Fruit fly (Drosophila melanogaster) whole organism, embryonic: ENCODE results near the gene CG16904.
A peak's percentile ranks its signal among the peaks of the same experiment; 100 is the strongest.

Experiments used
- Abd-B ChIP-seq: fragments of 200-800 bp; sonication (Bioruptor generic); optimal IDR thresholded peaks from 2 replicates; lab custom pipeline; 2018; ENCODE audit warnings: missing biosample characterization, mild to moderate bottlenecking, missing genetic modification characterization, moderate library complexity
- Atf3 ChIP-seq: fragments of 200-800 bp; sonication (Bioruptor generic); optimal IDR thresholded peaks from 3 replicates; lab custom pipeline; 2016; ENCODE audit warnings: missing biosample characterization, missing genetic modification characterization
- B-H2 ChIP-seq: fragments of 200-800 bp; sonication (Bioruptor generic); optimal IDR thresholded peaks from 2 replicates; lab custom pipeline; 2018; ENCODE audit warnings: missing biosample characterization, mild to moderate bottlenecking, missing genetic modification characterization
- Blimp-1 ChIP-seq: fragments of 200-800 bp; sonication (Bioruptor generic); optimal IDR thresholded peaks from 3 replicates; lab custom pipeline; 2018; ENCODE audit warnings: missing biosample characterization, missing genetic modification characterization, mild to moderate bottlenecking, moderate library complexity, missing genetic modification reagents
- CG12391 ChIP-seq: fragments of 200-800 bp; sonication (Bioruptor generic); optimal IDR thresholded peaks from 3 replicates; lab custom pipeline; 2018; ENCODE audit warnings: missing biosample characterization, mild to moderate bottlenecking, missing genetic modification characterization, moderate library complexity
- CG12659 ChIP-seq: fragments of 200-800 bp; sonication (Bioruptor generic); optimal IDR thresholded peaks from 3 replicates; lab custom pipeline; 2017; ENCODE audit warnings: mild to moderate bottlenecking, missing biosample characterization, missing genetic modification reagents, missing genetic modification characterization
- CG13123 ChIP-seq: fragments of 200-800 bp; sonication (Bioruptor generic); optimal IDR thresholded peaks from 2 replicates; lab custom pipeline; 2016; ENCODE audit warnings: missing biosample characterization, missing genetic modification characterization
- CG13296 ChIP-seq: fragments of 200-800 bp; sonication (Bioruptor generic); optimal IDR thresholded peaks from 3 replicates; lab custom pipeline; 2018; ENCODE audit warnings: missing biosample characterization, mild to moderate bottlenecking, missing genetic modification characterization
- CG13624 ChIP-seq: fragments of 200-800 bp; sonication (Bioruptor generic); optimal IDR thresholded peaks from 2 replicates; lab custom pipeline; 2016; ENCODE audit warnings: missing biosample characterization, missing genetic modification characterization
- CG14667 ChIP-seq: fragments of 200-800 bp; sonication (Bioruptor generic); IDR thresholded peaks from 2 replicates; pipeline ENCODE4 v1.3.6; 2022; ENCODE audit warnings: missing biosample characterization, missing genetic modification characterization
- CG15073 ChIP-seq: fragments of 200-800 bp; sonication (Bioruptor generic); optimal IDR thresholded peaks from 2 replicates; lab custom pipeline; 2016; ENCODE audit warnings: missing biosample characterization, missing genetic modification characterization
- CG16813 ChIP-seq: fragments of 200-800 bp; sonication (Bioruptor generic); IDR thresholded peaks from 3 replicates; pipeline ENCODE4 v1.3.6; 2022; ENCODE audit warnings: missing biosample characterization, missing genetic modification characterization; ENCODE audit not compliant: partially characterized antibody
- CG33557 ChIP-seq: fragments of 200-800 bp; sonication (Bioruptor generic); optimal IDR thresholded peaks from 2 replicates; lab custom pipeline; 2019; ENCODE audit warnings: missing biosample characterization, mild to moderate bottlenecking, missing genetic modification characterization, moderate library complexity
- CG3847 ChIP-seq: fragments of 200-800 bp; sonication (Bioruptor generic); IDR thresholded peaks from 2 replicates; pipeline ENCODE4 v1.3.6; 2022; ENCODE audit warnings: missing biosample characterization, missing genetic modification characterization
- CG4707 ChIP-seq: fragments of 200-800 bp; sonication (Bioruptor generic); optimal IDR thresholded peaks from 2 replicates; lab custom pipeline; 2018; ENCODE audit warnings: missing biosample characterization, mild to moderate bottlenecking, missing genetic modification characterization, moderate library complexity
- CG5953 ChIP-seq: fragments of 200-800 bp; sonication (Bioruptor generic); IDR thresholded peaks from 2 replicates; pipeline ENCODE4 v1.3.6; 2022; ENCODE audit warnings: missing biosample characterization, missing genetic modification characterization
- D ChIP-seq, 2 experiments: fragments of 200-800 bp in 1 of 2; fragments of >200 bp in 1 of 2; sonication (Bioruptor generic) in 1 of 2; optimal IDR thresholded peaks; 2 replicates in 1 of 2; 3 replicates in 1 of 2; lab custom pipeline; 2017; ENCODE audit warnings: mild to moderate bottlenecking in 1 of 2, missing biosample characterization in 1 of 2, missing genetic modification characterization in 1 of 2, missing genetic modification reagents in 1 of 2
- Elba2 ChIP-seq: fragments of 200-800 bp; sonication (Bioruptor generic); optimal IDR thresholded peaks from 3 replicates; lab custom pipeline; 2016; ENCODE audit warnings: missing biosample characterization, missing genetic modification characterization
- Ets97D ChIP-seq: fragments of 200-800 bp; sonication (Bioruptor generic); optimal IDR thresholded peaks from 3 replicates; lab custom pipeline; 2016; ENCODE audit warnings: missing biosample characterization, missing genetic modification characterization
- Gug ChIP-seq: fragments of 200-800 bp; sonication (Bioruptor generic); IDR thresholded peaks from 4 replicates; pipeline ENCODE4 v1.3.6; 2022; ENCODE audit warnings: missing biosample characterization, missing genetic modification characterization
- NfI ChIP-seq: fragments of 200-800 bp; sonication (Bioruptor generic); optimal IDR thresholded peaks from 3 replicates; lab custom pipeline; 2018; ENCODE audit warnings: missing biosample characterization, mild to moderate bottlenecking, missing genetic modification characterization, moderate library complexity
- Oli ChIP-seq: fragments of 200-800 bp; sonication (Bioruptor generic); optimal IDR thresholded peaks from 2 replicates; lab custom pipeline; 2018; ENCODE audit warnings: missing biosample characterization, mild to moderate bottlenecking, missing genetic modification characterization, moderate library complexity
- Six4 ChIP-seq: fragments of 200-800 bp; sonication (Bioruptor generic); optimal IDR thresholded peaks from 2 replicates; lab custom pipeline; 2016; ENCODE audit warnings: missing biosample characterization, missing genetic modification characterization
- btn ChIP-seq: fragments of 200-800 bp; sonication (Bioruptor generic); optimal IDR thresholded peaks from 2 replicates; lab custom pipeline; 2016; ENCODE audit warnings: missing biosample characterization, missing genetic modification characterization
- caup ChIP-seq: fragments of 200-800 bp; sonication (Bioruptor generic); optimal IDR thresholded peaks from 3 replicates; lab custom pipeline; 2017; ENCODE audit warnings: missing biosample characterization, mild to moderate bottlenecking, missing genetic modification characterization, moderate library complexity; ENCODE audit not compliant: severe bottlenecking
- cg ChIP-seq: fragments of 200-800 bp; sonication (Bioruptor generic); optimal IDR thresholded peaks from 3 replicates; lab custom pipeline; 2019; ENCODE audit warnings: missing biosample characterization, mild to moderate bottlenecking, missing genetic modification characterization, moderate library complexity
- chn ChIP-seq: fragments of 200-800 bp; sonication (Bioruptor generic); optimal IDR thresholded peaks from 2 replicates; lab custom pipeline; 2016; ENCODE audit warnings: missing biosample characterization, missing genetic modification characterization
- crc ChIP-seq: fragments of 200-800 bp; sonication (Bioruptor generic); optimal IDR thresholded peaks from 2 replicates; lab custom pipeline; 2016; ENCODE audit warnings: missing biosample characterization, missing genetic modification characterization
- croc ChIP-seq: fragments of 200-800 bp; sonication (Bioruptor generic); conservative IDR thresholded peaks from 3 replicates; pipeline ENCODE4 v1.3.6; 2022; ENCODE audit warnings: missing biosample characterization, missing genetic modification characterization
- dmrt11E ChIP-seq: fragments of 200-800 bp; sonication (Bioruptor generic); optimal IDR thresholded peaks from 3 replicates; lab custom pipeline; 2018; ENCODE audit warnings: missing biosample characterization, mild to moderate bottlenecking, missing genetic modification characterization, moderate library complexity
- dmrt99B ChIP-seq: fragments of 200-800 bp; sonication (Bioruptor generic); optimal IDR thresholded peaks from 2 replicates; lab custom pipeline; 2018; ENCODE audit warnings: missing biosample characterization, mild to moderate bottlenecking, missing genetic modification characterization, moderate library complexity
- fd96Cb ChIP-seq: fragments of 200-800 bp; sonication (Bioruptor generic); optimal IDR thresholded peaks from 2 replicates; lab custom pipeline; 2018; ENCODE audit warnings: missing biosample characterization, mild to moderate bottlenecking, missing genetic modification characterization, moderate library complexity
- gce ChIP-seq: fragments of 200-800 bp; sonication (Bioruptor generic); IDR thresholded peaks from 3 replicates; pipeline ENCODE4 v1.3.6; 2022; ENCODE audit warnings: missing biosample characterization, missing genetic modification characterization
- gfzf ChIP-seq: fragments of 200-800 bp; sonication (Bioruptor generic); optimal IDR thresholded peaks from 2 replicates; lab custom pipeline; 2016; ENCODE audit warnings: missing biosample characterization, mild to moderate bottlenecking, missing genetic modification characterization, moderate library complexity
- her ChIP-seq: fragments of 200-800 bp; sonication (Bioruptor generic); optimal IDR thresholded peaks from 2 replicates; lab custom pipeline; 2016; ENCODE audit warnings: missing biosample characterization, missing genetic modification characterization
- hth ChIP-seq: fragments of >200 bp; optimal IDR thresholded peaks from 2 replicates; lab custom pipeline; 2017; ENCODE audit warnings: inconsistent platforms
- jumu ChIP-seq: fragments of 200-800 bp; sonication (Bioruptor generic); optimal IDR thresholded peaks from 3 replicates; lab custom pipeline; 2016; ENCODE audit warnings: missing biosample characterization, missing genetic modification characterization
- nau ChIP-seq: fragments of 200-800 bp; sonication (Bioruptor generic); optimal IDR thresholded peaks from 3 replicates; lab custom pipeline; 2017; ENCODE audit warnings: missing biosample characterization, mild to moderate bottlenecking, missing genetic modification characterization, missing genetic modification reagents
- nmo ChIP-seq: fragments of 200-800 bp; sonication (Bioruptor generic); optimal IDR thresholded peaks from 2 replicates; lab custom pipeline; 2018; ENCODE audit warnings: missing biosample characterization, mild to moderate bottlenecking, missing genetic modification characterization, moderate library complexity
- oc ChIP-seq: fragments of 200-800 bp; sonication (Bioruptor generic); optimal IDR thresholded peaks from 2 replicates; lab custom pipeline; 2018; ENCODE audit warnings: missing biosample characterization, mild to moderate bottlenecking, missing genetic modification characterization, moderate library complexity
- odd ChIP-seq: fragments of 200-800 bp; sonication (Bioruptor generic); optimal IDR thresholded peaks from 2 replicates; lab custom pipeline; 2017; ENCODE audit warnings: missing biosample characterization, mild to moderate bottlenecking, missing genetic modification characterization
- onecut ChIP-seq: fragments of 200-800 bp; sonication (Bioruptor generic); IDR thresholded peaks from 2 replicates; pipeline ENCODE4 v1.3.6; 2022; ENCODE audit warnings: missing biosample characterization, missing genetic modification characterization
- pita ChIP-seq: fragments of 200-800 bp; sonication (Bioruptor generic); optimal IDR thresholded peaks from 2 replicates; lab custom pipeline; 2017; ENCODE audit warnings: missing biosample characterization, mild to moderate bottlenecking, missing genetic modification characterization
- tio ChIP-seq: fragments of 200-800 bp; sonication (Bioruptor generic); optimal IDR thresholded peaks from 2 replicates; lab custom pipeline; 2017; ENCODE audit warnings: missing biosample characterization, missing genetic modification characterization, inconsistent platforms
- toy ChIP-seq: fragments of 200-800 bp; sonication (Bioruptor generic); IDR thresholded peaks from 2 replicates; pipeline ENCODE4 v1.3.6; 2022; ENCODE audit warnings: missing biosample characterization, missing genetic modification characterization
- twi ChIP-seq: fragments of 200-800 bp; optimal IDR thresholded peaks from 2 replicates; lab custom pipeline; 2019; ENCODE audit warnings: missing biosample characterization, mild to moderate bottlenecking, missing genetic modification characterization, moderate library complexity
- unpg ChIP-seq: fragments of 200-800 bp; sonication (Bioruptor generic); optimal IDR thresholded peaks from 3 replicates; lab custom pipeline; 2018; ENCODE audit warnings: missing biosample characterization, mild to moderate bottlenecking, missing genetic modification characterization, moderate library complexity
- yki ChIP-seq: fragments of >200 bp; optimal IDR thresholded peaks from 3 replicates; lab custom pipeline; 2018

Gene CG16904

DNA sequence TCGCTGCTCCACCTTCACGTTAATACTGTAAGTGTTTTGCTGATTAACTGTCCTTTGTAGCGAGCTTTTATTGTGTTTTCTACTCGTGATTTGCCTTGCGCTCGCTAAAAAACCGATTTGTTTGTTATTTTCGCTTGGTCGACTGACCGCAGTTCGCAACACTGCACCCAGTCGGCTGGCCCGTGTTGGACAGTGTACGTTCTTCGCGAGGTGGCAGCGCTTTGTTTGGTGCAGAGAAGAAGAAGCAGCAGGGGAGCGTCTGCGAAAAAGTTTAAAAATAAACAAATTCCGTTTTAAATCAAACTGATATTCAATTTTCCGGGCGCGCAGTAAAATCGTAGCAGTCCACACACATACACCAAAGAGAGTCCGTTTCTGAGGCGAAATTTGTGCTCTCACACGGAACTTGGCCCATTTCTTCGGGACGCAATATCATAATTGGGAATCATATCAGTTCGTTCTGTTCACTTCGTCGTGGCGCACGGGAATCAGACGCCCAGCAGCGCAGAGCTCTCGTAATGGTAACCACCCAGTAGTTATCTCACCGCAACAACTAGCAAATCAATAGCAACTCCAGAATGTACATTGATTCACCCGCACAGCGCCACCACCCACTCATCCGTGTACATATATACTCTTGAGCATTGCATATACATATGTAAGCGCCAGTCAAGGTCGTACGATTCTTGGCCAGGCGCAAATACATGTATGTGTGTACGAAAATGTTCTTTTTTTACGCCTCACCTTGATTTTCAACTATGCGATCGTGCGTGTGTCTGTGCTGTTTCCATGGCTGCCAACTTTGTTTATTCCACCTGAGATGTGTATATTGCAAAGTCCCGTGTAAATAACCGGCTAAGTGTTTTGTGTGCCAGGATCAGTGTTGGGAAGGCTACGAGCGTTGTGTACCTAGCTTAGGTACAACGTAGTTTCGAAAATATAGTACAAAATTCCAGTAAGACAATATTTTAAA is 48.9 kb downstream of the CG16904 start, which contains the start of gene Naa80 (continued):
- TF ChIP-seq her (GFP tag; lab: Kevin White, UChicago), result peak; percentile 84
- TF ChIP-seq twi (tag; lab: Kevin White, UChicago), result peak; percentile 5
- no peak for TF ChIP-seq yki (lab: Kevin White, UChicago)
- TF ChIP-seq gfzf, result peak; percentile 38
- TF ChIP-seq cg (GFP tag; lab: Kevin White, UChicago), result peak; percentile 51
- peak; percentile 87 for TF ChIP-seq Ets97D
- TF ChIP-seq Atf3 (GFP tag; lab: Kevin White, UChicago), result peak; percentile 45
- TF ChIP-seq CG3847 (GFP tag; lab: Robert Waterston, UW), result peak; percentile 94
- TF ChIP-seq gce (GFP tag; lab: Robert Waterston, UW), result no peak
- TF ChIP-seq CG16813, result peak; percentile 46; the same call in 1 of the 3 replicates
- TF ChIP-seq tio, result no peak
- no peak for TF ChIP-seq nau (GFP tag; lab: Kevin White, UChicago)
- TF ChIP-seq croc (GFP tag; lab: Robert Waterston, UW), result no peak
- TF ChIP-seq crc (GFP tag; lab: Kevin White, UChicago), result peak; percentile 22
- no peak for TF ChIP-seq dmrt99B (tag; lab: Kevin White, UChicago)
- TF ChIP-seq toy (GFP tag; lab: Robert Waterston, UW), result no peak; the same call in 1 of the 2 replicates
- TF ChIP-seq pita (GFP tag; lab: Kevin White, UChicago), result no peak
- TF ChIP-seq caup (GFP tag; lab: Kevin White, UChicago), result peak; percentile 76
- peak; percentile 89 for TF ChIP-seq CG12659
- TF ChIP-seq CG4707 (GFP tag; lab: Kevin White, UChicago), result peak; percentile 7
- TF ChIP-seq NfI (GFP tag; lab: Kevin White, UChicago), result peak; percentile 82
- peak; percentile 50; the same call in 2 of the 4 replicates for TF ChIP-seq Gug (GFP tag; lab: Robert Waterston, UW)
- TF ChIP-seq odd (GFP tag; lab: Kevin White, UChicago), result no peak
- no peak for TF ChIP-seq Elba2
- TF ChIP-seq CG13624 (GFP tag; lab: Kevin White, UChicago), result peak; percentile 88
- TF ChIP-seq Abd-B, result peak; percentile 15
- TF ChIP-seq D (optimal IDR thresholded peaks at IDR 0.05; lab: Kevin White, UChicago), result no peak
- TF ChIP-seq D (GFP tag; optimal IDR thresholded peaks at IDR 0.05; lab: Kevin White, UChicago), result no peak
- TF ChIP-seq dmrt11E, result peak; percentile 16
- TF ChIP-seq CG14667 (GFP tag; lab: Robert Waterston, UW), result no peak; the same call in 1 of the 2 replicates
- peak; percentile 38 for TF ChIP-seq CG12391
- TF ChIP-seq B-H2 (GFP tag; lab: Kevin White, UChicago), result peak; percentile 84
- no peak for TF ChIP-seq Blimp-1 (GFP tag; lab: Kevin White, UChicago)
- TF ChIP-seq oc (tag; lab: Kevin White, UChicago), result no peak
- no peak for TF ChIP-seq hth (lab: Kevin White, UChicago)
- TF ChIP-seq jumu (GFP tag; lab: Kevin White, UChicago), result peak; percentile 89
- TF ChIP-seq onecut (GFP tag; lab: Robert Waterston, UW), result peak; percentile 41; the same call in 1 of the 2 replicates
- no peak for TF ChIP-seq fd96Cb (tag; lab: Kevin White, UChicago)
- no peak for TF ChIP-seq CG5953 (GFP tag; lab: Robert Waterston, UW)
- TF ChIP-seq Oli (tag; lab: Kevin White, UChicago), result no peak
- no peak for TF ChIP-seq CG15073 (GFP tag; lab: Kevin White, UChicago)
- TF ChIP-seq Six4 (GFP tag; lab: Kevin White, UChicago), result peak; percentile 1
- peak; percentile 3 for TF ChIP-seq CG13123
- peak; percentile 64 for TF ChIP-seq CG13296
- TF ChIP-seq nmo (GFP tag; lab: Kevin White, UChicago), result peak; percentile 63
- TF ChIP-seq chn (GFP tag; lab: Kevin White, UChicago), result peak; percentile 80
- no peak for TF ChIP-seq btn (GFP tag; lab: Kevin White, UChicago)
- peak; percentile 37 for TF ChIP-seq unpg (GFP tag; lab: Kevin White, UChicago)
- TF ChIP-seq CG33557, result no peak
